Fruit fly (Drosophila melanogaster) whole organism, pupa: ENCODE data around the gene RanGAP.
A peak's percentile ranks its signal among the peaks of the same experiment; 100 is the strongest.

ENCODE experiments used
- CG10348 ChIP-seq: fragments of 200-800 bp; sonication (Bioruptor generic); IDR thresholded peaks from 2 replicates; pipeline ENCODE4 v1.3.6; 2022; ENCODE audit warnings: missing biosample characterization, missing genetic modification characterization
- CG12605 ChIP-seq: fragments of 200-800 bp; sonication (Bioruptor generic); IDR thresholded peaks from 2 replicates; pipeline ENCODE4 v1.3.6; 2022; ENCODE audit warnings: missing biosample characterization, missing genetic modification characterization
- CG13204 ChIP-seq: fragments of 200-800 bp; sonication (Bioruptor generic); optimal IDR thresholded peaks from 2 replicates; lab custom pipeline; 2018; ENCODE audit warnings: missing biosample characterization, mild to moderate bottlenecking, missing genetic modification characterization, moderate library complexity
- CG14655 ChIP-seq: fragments of 200-800 bp; sonication (Bioruptor generic); optimal IDR thresholded peaks from 3 replicates; lab custom pipeline; 2017; ENCODE audit warnings: mild to moderate bottlenecking, missing biosample characterization, missing genetic modification reagents, missing genetic modification characterization
- CG15710 ChIP-seq: fragments of 200-800 bp; sonication (Bioruptor generic); optimal IDR thresholded peaks from 2 replicates; lab custom pipeline; 2018; ENCODE audit warnings: missing biosample characterization, mild to moderate bottlenecking, missing genetic modification characterization, moderate library complexity
- CG17806 ChIP-seq: fragments of 200-800 bp; sonication (Bioruptor generic); optimal IDR thresholded peaks from 2 replicates; lab custom pipeline; 2018; ENCODE audit warnings: missing biosample characterization, mild to moderate bottlenecking, missing genetic modification characterization, moderate library complexity
- CG32121 ChIP-seq: fragments of 200-800 bp; sonication (Bioruptor generic); IDR thresholded peaks from 2 replicates; pipeline ENCODE4 v1.3.6; 2022; ENCODE audit warnings: missing biosample characterization, missing genetic modification characterization
- CG34367 ChIP-seq: fragments of 200-800 bp; sonication (Bioruptor generic); optimal IDR thresholded peaks from 2 replicates; lab custom pipeline; 2018; ENCODE audit warnings: missing biosample characterization, mild to moderate bottlenecking, missing genetic modification characterization
- CG4496 ChIP-seq: fragments of 200-800 bp; sonication (Bioruptor generic); IDR thresholded peaks from 3 replicates; pipeline ENCODE4 v1.3.6; 2022; ENCODE audit warnings: missing biosample characterization, missing genetic modification characterization
- CG8159 ChIP-seq: fragments of 200-800 bp; sonication (Bioruptor generic); optimal IDR thresholded peaks from 3 replicates; lab custom pipeline; 2018; ENCODE audit warnings: missing biosample characterization, mild to moderate bottlenecking, missing genetic modification characterization, moderate library complexity
- CG8301 ChIP-seq: fragments of 200-800 bp; sonication (Bioruptor generic); optimal IDR thresholded peaks from 2 replicates; lab custom pipeline; 2018; ENCODE audit warnings: missing biosample characterization, mild to moderate bottlenecking, missing genetic modification characterization
- CG9948 ChIP-seq: fragments of 200-800 bp; sonication (Bioruptor generic); optimal IDR thresholded peaks from 2 replicates; lab custom pipeline; 2018; ENCODE audit warnings: missing biosample characterization, mild to moderate bottlenecking, missing genetic modification characterization, moderate library complexity
- D1 ChIP-seq: fragments of 200-800 bp; sonication (Bioruptor generic); optimal IDR thresholded peaks from 2 replicates; lab custom pipeline; 2018; ENCODE audit warnings: missing biosample characterization, mild to moderate bottlenecking, missing genetic modification characterization, moderate library complexity
- EcR ChIP-seq: fragments of 200-800 bp; sonication (Bioruptor generic); optimal IDR thresholded peaks from 3 replicates; lab custom pipeline; 2019; ENCODE audit warnings: missing biosample characterization, missing genetic modification characterization, mild to moderate bottlenecking, moderate library complexity, missing genetic modification reagents
- Ets98B ChIP-seq: fragments of 200-800 bp; sonication (Bioruptor generic); IDR thresholded peaks from 2 replicates; pipeline ENCODE4 v1.3.6; 2022; ENCODE audit warnings: missing biosample characterization, missing genetic modification characterization
- Pif1A ChIP-seq: fragments of 200-800 bp; sonication (Bioruptor generic); optimal IDR thresholded peaks from 3 replicates; lab custom pipeline; 2016; ENCODE audit warnings: missing biosample characterization, missing genetic modification characterization
- Pif1B ChIP-seq: fragments of 200-800 bp; sonication (Bioruptor generic); optimal IDR thresholded peaks from 3 replicates; lab custom pipeline; 2016; ENCODE audit warnings: missing biosample characterization, missing genetic modification characterization
- Snoo ChIP-seq: fragments of 200-800 bp; sonication (Bioruptor generic); optimal IDR thresholded peaks from 3 replicates; lab custom pipeline; 2017; ENCODE audit warnings: missing biosample characterization, mild to moderate bottlenecking, missing genetic modification characterization, inconsistent platforms
- fd96Ca ChIP-seq: fragments of 200-800 bp; sonication (Bioruptor generic); IDR thresholded peaks from 3 replicates; pipeline ENCODE4 v1.3.6; 2022; ENCODE audit warnings: missing biosample characterization, missing genetic modification characterization
- gl ChIP-seq: fragments of 200-800 bp; sonication (Bioruptor generic); optimal IDR thresholded peaks from 2 replicates; lab custom pipeline; 2018; ENCODE audit warnings: missing biosample characterization, mild to moderate bottlenecking, missing genetic modification characterization
- rn ChIP-seq: fragments of 200-800 bp; sonication (Bioruptor generic); IDR thresholded peaks from 2 replicates; pipeline ENCODE4 v1.3.6; 2022; ENCODE audit warnings: missing biosample characterization, missing genetic modification characterization

Gene RanGAP

DNA sequence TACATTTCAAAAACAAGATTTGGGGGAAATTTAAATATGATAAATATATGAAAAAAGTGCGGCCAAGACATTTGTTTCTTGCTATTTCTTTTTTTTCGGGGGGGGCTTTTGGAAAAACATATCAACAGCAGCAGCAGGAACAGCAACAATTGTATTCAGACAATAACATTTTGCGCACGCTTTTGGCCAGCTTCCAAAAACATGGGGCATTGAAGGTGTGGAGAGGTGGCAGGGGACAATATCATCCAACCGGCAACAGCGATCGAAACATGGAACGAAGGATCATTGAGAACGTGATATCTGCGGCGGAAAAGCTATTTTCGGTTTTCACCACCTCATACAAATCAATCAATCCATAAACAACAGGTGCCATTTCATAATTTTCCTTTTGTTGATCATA lies 39.8 kb upstream of the RanGAP start:
- TF ChIP-seq CG12605 (GFP tag; lab: Robert Waterston, UW) (no peak), Pif1B (GFP tag; lab: Kevin White, UChicago) (no peak), CG34367 (tag; lab: Kevin White, UChicago) (no peak), CG4496 (GFP tag; lab: Robert Waterston, UW) (no peak), CG8159 (tag; lab: Kevin White, UChicago) (no peak)

DNA sequence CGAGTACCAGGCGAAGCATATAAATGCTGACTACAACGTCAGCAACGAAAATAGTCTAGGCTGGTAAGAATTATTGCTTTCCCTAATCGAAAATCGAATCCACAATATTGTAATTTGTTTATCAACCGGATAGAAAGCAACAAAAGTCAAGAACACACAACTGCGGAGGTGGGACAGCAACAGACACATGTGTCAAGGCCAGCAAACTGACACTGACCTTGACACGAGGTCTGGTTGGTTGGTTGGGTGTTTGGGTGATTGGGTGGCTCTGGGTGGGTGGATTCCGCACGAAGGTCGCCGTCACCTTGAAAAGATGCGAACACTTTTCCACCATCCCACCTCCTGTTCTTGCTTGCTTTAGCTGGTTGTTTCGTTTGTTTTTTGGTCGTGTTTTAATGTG lies 39.1 kb upstream of the RanGAP start:
- no peak for TF ChIP-seq CG9948 (tag; lab: Kevin White, UChicago)
- TF ChIP-seq Snoo (tag; lab: Kevin White, UChicago), result no peak
- no peak for TF ChIP-seq CG15710 (tag; lab: Kevin White, UChicago)
- TF ChIP-seq Pif1B (GFP tag; lab: Kevin White, UChicago), result no peak
- no peak for TF ChIP-seq CG13204 (GFP tag; lab: Kevin White, UChicago)
- TF ChIP-seq rn (GFP tag; lab: Robert Waterston, UW), result no peak
- no peak for TF ChIP-seq CG12605 (GFP tag; lab: Robert Waterston, UW)
- TF ChIP-seq CG10348, result no peak
- TF ChIP-seq CG32121 (GFP tag; lab: Robert Waterston, UW), result no peak
- TF ChIP-seq CG17806 (tag; lab: Kevin White, UChicago), result no peak
- TF ChIP-seq D1 (tag; lab: Kevin White, UChicago), result no peak
- no peak for TF ChIP-seq CG8301
- TF ChIP-seq Pif1A, result no peak
- TF ChIP-seq CG14655, result no peak
- TF ChIP-seq gl (tag; lab: Kevin White, UChicago), result no peak

DNA sequence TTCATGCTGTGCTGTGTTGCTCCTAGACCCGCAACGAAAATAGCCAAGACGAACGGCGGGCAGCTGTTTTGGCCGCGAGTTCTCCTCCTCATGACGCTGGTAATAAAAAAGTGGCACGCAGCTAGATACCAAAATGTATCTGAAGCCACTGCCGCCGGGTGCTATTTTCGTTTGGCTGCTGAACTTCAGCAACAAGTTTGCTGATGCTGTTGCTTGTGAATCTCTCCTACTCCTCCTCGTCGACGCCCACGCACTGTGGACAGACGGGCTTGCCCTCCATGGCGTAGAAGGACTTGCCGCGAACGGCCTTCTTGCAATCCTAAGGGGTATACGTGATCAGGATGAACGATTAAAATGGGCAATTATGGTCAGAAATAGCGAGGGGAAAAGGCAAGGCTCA lies 38.4 kb upstream of the RanGAP start:
- TF ChIP-seq CG32121 (GFP tag; lab: Robert Waterston, UW) (peak; percentile 17; the same call in 1 of the 2 replicates), CG10348 (no peak), Ets98B (GFP tag; lab: Robert Waterston, UW) (no peak), CG13204 (GFP tag; lab: Kevin White, UChicago) (no peak), CG12605 (GFP tag; lab: Robert Waterston, UW) (no peak), CG17806 (tag; lab: Kevin White, UChicago) (no peak)

DNA sequence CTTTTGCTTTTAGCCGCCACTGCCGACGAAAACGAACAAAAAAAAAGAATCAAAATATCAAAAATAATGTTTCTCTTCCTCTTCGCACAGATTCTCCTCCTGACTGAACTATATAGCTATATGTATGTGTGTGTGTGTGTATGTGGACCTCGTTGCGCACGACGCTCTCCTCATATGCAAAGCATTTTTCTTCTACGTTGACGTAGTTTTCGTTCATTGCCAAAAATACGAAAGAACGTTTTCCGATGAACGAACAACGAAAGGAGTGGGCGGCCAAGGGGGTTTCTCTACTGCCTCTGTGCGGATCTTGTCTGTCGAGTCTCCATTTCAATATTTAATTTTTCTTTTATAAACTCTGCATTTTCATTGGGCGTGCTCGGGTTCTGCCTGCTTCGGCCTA lies 37.0 kb upstream of the RanGAP start:
- TF ChIP-seq Snoo (tag; lab: Kevin White, UChicago), result no peak
- 0 out of 2 replicates have a peak, but pooled peaks have one; percentile 39 for TF ChIP-seq CG32121 (GFP tag; lab: Robert Waterston, UW)

DNA sequence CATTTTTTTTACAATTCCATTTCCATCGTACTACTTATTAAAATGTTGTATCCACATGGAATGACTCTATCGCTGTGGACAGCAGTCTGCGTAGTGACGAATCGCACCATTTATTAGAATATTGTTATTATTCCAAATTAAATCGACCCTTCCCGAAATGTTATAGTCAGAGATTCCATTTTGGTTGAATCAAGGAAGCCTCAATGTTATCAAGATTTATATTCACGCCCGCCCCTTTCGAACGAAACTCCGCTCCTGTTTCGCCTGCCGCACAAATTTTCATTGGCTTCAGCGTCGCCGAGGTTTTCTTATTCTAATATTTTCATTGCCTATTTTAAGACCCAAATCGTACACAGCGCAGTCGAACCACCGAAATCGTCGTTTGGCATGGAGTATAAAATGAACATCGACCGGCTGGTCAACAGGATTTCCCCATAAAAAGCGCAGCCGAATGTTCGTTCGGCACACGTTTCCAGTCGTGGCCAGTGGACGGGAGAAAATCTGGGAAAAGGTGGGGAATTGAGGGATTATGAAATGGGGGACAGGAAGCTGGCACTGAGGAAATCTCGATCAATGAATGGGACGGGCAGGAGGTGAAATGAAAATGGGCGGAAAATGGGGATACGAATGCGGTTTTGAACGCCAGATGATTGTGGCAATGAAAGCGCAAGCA lies 35.9 kb upstream of the RanGAP start:
- TF ChIP-seq rn (GFP tag; lab: Robert Waterston, UW) (no peak), EcR (GFP tag; lab: Kevin White, UChicago) (no peak), CG9948 (tag; lab: Kevin White, UChicago) (no peak), Pif1A (no peak), CG13204 (GFP tag; lab: Kevin White, UChicago) (no peak), CG8159 (tag; lab: Kevin White, UChicago) (no peak), CG34367 (tag; lab: Kevin White, UChicago) (no peak), CG8301 (no peak), Ets98B (GFP tag; lab: Robert Waterston, UW) (no peak), D1 (tag; lab: Kevin White, UChicago) (no peak)

DNA sequence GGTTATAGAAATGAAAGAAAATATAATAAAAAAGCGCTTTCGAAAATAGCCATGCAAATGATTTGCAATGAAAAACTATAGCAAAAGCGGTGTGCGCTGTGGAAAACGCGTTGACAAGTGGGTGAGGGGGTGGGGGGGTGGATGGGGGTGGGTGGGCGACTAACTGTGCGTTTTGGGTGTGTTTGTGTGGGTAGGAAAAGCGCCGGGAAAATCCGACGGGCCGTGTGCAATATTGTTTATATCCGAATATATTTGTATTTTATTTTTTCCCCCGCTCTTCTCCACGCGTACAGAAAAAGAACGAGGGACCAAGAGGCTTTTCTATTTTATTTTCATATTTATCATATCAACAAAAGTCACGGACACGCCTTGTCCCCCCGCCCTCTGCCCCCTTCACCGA lies 35.3 kb upstream of the RanGAP start:
- no peak for TF ChIP-seq CG13204 (GFP tag; lab: Kevin White, UChicago)
- no peak for TF ChIP-seq gl (tag; lab: Kevin White, UChicago)
- no peak for TF ChIP-seq CG12605 (GFP tag; lab: Robert Waterston, UW)
- TF ChIP-seq D1 (tag; lab: Kevin White, UChicago), result no peak
- no peak for TF ChIP-seq fd96Ca (GFP tag; lab: Robert Waterston, UW)
- no peak for TF ChIP-seq CG32121 (GFP tag; lab: Robert Waterston, UW)
- TF ChIP-seq Snoo (tag; lab: Kevin White, UChicago), result no peak

DNA sequence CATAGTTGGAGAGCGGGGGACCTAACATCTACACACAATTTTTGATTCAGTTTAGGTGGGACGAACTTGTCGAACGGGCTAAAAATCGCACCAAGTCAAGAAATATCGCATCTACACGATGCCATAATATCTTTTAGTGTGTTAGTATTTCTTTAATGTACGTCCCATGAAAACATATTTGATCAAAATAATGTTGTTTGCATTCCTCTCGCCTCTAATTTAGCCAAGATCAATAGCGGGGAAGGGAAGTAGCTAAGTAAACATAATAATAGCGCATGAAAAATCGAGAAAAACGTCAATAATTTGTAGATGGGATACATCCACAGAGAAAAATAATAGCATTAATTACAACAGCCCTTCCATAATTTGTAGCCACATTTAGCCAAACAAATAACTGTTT lies 29.8 kb upstream of the RanGAP start:
- TF ChIP-seq rn (GFP tag; lab: Robert Waterston, UW) (no peak), EcR (GFP tag; lab: Kevin White, UChicago) (no peak), D1 (tag; lab: Kevin White, UChicago) (no peak), Ets98B (GFP tag; lab: Robert Waterston, UW) (no peak)
- TF ChIP-seq, all 21 proteins: peak for 0
